Fruit fly (Drosophila melanogaster): ENCODE measurements around the gene Mtr4.
"Not testable (repeated sequence)": the region's sequence is repeated elsewhere in the genome, so short reads cannot be mapped to it uniquely, and the experiment has no call there.

Gene Mtr4

DNA sequence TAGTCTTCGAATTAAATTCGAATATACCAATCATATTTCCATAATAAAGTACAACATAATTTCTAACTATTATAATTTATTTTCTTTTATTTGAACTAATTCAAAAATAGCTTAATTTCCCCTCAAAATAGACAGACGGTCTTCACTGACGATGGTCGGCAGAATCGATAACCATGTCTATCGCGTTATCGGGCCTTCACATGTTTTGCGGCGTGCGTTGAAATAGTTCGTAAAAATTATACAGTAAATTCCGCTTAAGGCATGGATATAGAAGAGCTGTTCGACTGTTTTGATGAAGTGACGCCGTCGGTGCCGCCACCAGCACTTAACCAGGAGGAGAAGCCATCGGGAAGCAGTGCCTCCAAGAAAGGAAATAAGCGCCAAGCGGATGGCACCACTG lies at the start of gene Mtr4:
Gene Mtr4 (plus strand): TSS at position 168 of the 400 bp plus-strand sequence.
- TF ChIP-seq rn (GFP tag; IDR thresholded peaks at IDR 0.05): no peak
- TF ChIP-seq Pif1B (GFP tag; optimal IDR thresholded peaks at IDR 0.05): no peak
- TF ChIP-seq CG13204 (GFP tag; optimal IDR thresholded peaks at IDR 0.05): no peak
- no peak for TF ChIP-seq CG12605 (GFP tag; IDR thresholded peaks at IDR 0.05)
- TF ChIP-seq CG34367 (tag; optimal IDR thresholded peaks at IDR 0.05): no peak
- no peak for TF ChIP-seq CG15710 (tag; optimal IDR thresholded peaks at IDR 0.05)
- TF ChIP-seq CG10348 (GFP tag; IDR thresholded peaks at IDR 0.05): no peak
- TF ChIP-seq CG8301 (tag; optimal IDR thresholded peaks at IDR 0.05): no peak
- no peak for TF ChIP-seq Pif1A (GFP tag; optimal IDR thresholded peaks at IDR 0.05)
- TF ChIP-seq Ets98B (GFP tag; IDR thresholded peaks at IDR 0.05): no peak
- no peak for TF ChIP-seq EcR (GFP tag; optimal IDR thresholded peaks at IDR 0.05)
- TF ChIP-seq CG4496 (GFP tag; IDR thresholded peaks at IDR 0.05): no peak
- TF ChIP-seq D1 (tag; optimal IDR thresholded peaks at IDR 0.05): no peak
- TF ChIP-seq gl (tag; optimal IDR thresholded peaks at IDR 0.05): no peak
- TF ChIP-seq CG14655 (GFP tag; optimal IDR thresholded peaks at IDR 0.05): no peak

DNA sequence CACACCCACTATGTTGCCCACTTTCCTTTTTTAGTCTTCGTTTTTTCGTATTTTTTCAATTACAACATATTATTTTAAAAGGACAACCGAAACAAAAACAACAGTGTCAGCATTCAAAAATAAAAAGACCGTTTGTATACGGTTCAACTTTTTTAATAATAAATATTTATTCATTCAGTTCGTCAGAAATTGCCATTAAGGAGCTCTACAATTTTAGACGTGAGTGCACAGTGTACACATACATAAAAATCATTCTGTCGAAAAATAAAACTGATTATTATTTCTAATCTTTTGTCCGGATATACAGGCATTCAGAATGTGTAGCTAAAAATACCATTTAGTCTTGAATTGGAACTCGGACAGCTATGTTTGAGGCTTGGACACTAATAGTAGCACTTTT lies 47.2 kb upstream of the Mtr4 start, which contains the start of gene CG31827:
Gene CG31827 (plus strand): TSS at position 301 of the 400 bp plus-strand sequence.
- not testable (repeated sequence) for TF ChIP-seq Pif1B (GFP tag; optimal IDR thresholded peaks at IDR 0.05); D1 (tag; optimal IDR thresholded peaks at IDR 0.05); CG10348 (GFP tag; IDR thresholded peaks at IDR 0.05)

DNA sequence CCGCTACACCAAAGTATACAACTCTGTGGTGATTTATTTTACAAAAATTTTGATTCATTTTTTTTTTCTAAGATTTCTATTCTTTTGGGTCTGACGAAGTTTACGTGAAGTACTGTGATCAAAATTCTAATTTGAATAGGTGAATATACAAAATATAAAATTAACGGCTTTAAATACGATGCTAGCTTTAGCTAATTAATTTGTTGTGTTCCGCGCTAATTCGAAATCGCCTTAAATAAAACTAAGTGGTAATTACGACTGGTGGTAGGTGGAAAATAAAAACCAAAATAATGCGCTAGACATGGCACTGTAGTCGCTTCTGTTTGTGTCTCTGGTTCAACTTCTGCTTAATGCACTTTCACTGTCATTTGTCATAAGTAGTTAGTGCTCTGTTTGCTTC lies 41.1 kb upstream of the Mtr4 start, which contains the start of gene CG43924:
Gene CG43924 (minus strand): TSS at position 101 of the 400 bp plus-strand sequence.
- not testable (repeated sequence) for TF ChIP-seq CG4496 (GFP tag; IDR thresholded peaks at IDR 0.05); CG8159 (tag; optimal IDR thresholded peaks at IDR 0.05); EcR (GFP tag; optimal IDR thresholded peaks at IDR 0.05)

- TF ChIP-seq D1 (tag; optimal IDR thresholded peaks at IDR 0.05); CG14655 (GFP tag; optimal IDR thresholded peaks at IDR 0.05); EcR (GFP tag; optimal IDR thresholded peaks at IDR 0.05): not testable (repeated sequence)
Measured at dm6 chr2L:15718172-15718571, 33.9 kb upstream of the Mtr4 start, which contains the start of gene stol. Gene stol, minus strand, starts transcription at chr2L:15718272.

- TF ChIP-seq CG32121 (GFP tag; IDR thresholded peaks at IDR 0.05): no peak
- TF ChIP-seq CG13204 (GFP tag; optimal IDR thresholded peaks at IDR 0.05): no peak
- TF ChIP-seq CG8301 (tag; optimal IDR thresholded peaks at IDR 0.05): no peak
- TF ChIP-seq CG9948 (tag; optimal IDR thresholded peaks at IDR 0.05): no peak
- TF ChIP-seq Snoo (tag; optimal IDR thresholded peaks at IDR 0.05): no peak
- no peak for TF ChIP-seq fd96Ca (GFP tag; IDR thresholded peaks at IDR 0.05)
- TF ChIP-seq CG34367 (tag; optimal IDR thresholded peaks at IDR 0.05): no peak
Measured at dm6 chr2L:15731687-15732086, 20.4 kb upstream of the Mtr4 start.

dm6 chr2L:15735918-15736317 lies 16.1 kb upstream of the Mtr4 start:
- TF ChIP-seq CG10348 (GFP tag; IDR thresholded peaks at IDR 0.05): 0 out of 2 replicates have a peak, but pooled peaks have one; percentile 14
- no peak for TF ChIP-seq Snoo (tag; optimal IDR thresholded peaks at IDR 0.05)

- TF ChIP-seq rn (GFP tag; IDR thresholded peaks at IDR 0.05) (no peak), CG12605 (GFP tag; IDR thresholded peaks at IDR 0.05) (no peak), CG8159 (tag; optimal IDR thresholded peaks at IDR 0.05) (no peak), Ets98B (GFP tag; IDR thresholded peaks at IDR 0.05) (no peak)
Measured at dm6 chr2L:15740918-15741317, 11.1 kb upstream of the Mtr4 start.

- TF ChIP-seq Snoo (tag; optimal IDR thresholded peaks at IDR 0.05): no peak
- no peak for TF ChIP-seq Pif1B (GFP tag; optimal IDR thresholded peaks at IDR 0.05)
- TF ChIP-seq D1 (tag; optimal IDR thresholded peaks at IDR 0.05): no peak
- TF ChIP-seq CG10348 (GFP tag; IDR thresholded peaks at IDR 0.05): no peak
- TF ChIP-seq Pif1A (GFP tag; optimal IDR thresholded peaks at IDR 0.05): no peak
- no peak for TF ChIP-seq CG32121 (GFP tag; IDR thresholded peaks at IDR 0.05)
- TF ChIP-seq gl (tag; optimal IDR thresholded peaks at IDR 0.05): no peak
- TF ChIP-seq CG15710 (tag; optimal IDR thresholded peaks at IDR 0.05): no peak
- no peak for TF ChIP-seq CG34367 (tag; optimal IDR thresholded peaks at IDR 0.05)
- no peak for TF ChIP-seq CG4496 (GFP tag; IDR thresholded peaks at IDR 0.05)
- no peak for TF ChIP-seq CG9948 (tag; optimal IDR thresholded peaks at IDR 0.05)
- no peak for TF ChIP-seq CG13204 (GFP tag; optimal IDR thresholded peaks at IDR 0.05)
Measured at dm6 chr2L:15741418-15741817, 10.6 kb upstream of the Mtr4 start.

dm6 chr2L:15742976-15743375 lies 9.1 kb upstream of the Mtr4 start:
- TF ChIP-seq Ets98B (GFP tag; IDR thresholded peaks at IDR 0.05): no peak
- no peak for TF ChIP-seq gl (tag; optimal IDR thresholded peaks at IDR 0.05)
- TF ChIP-seq rn (GFP tag; IDR thresholded peaks at IDR 0.05): no peak
